Worm (Caenorhabditis elegans) whole organism, early embryonic: ENCODE results near the gene mocs-1.

Experiments used
- B0310.2 ChIP-seq: sonication (generic microtip); optimal IDR thresholded peaks from 2 replicates; lab custom pipeline; 2016; ENCODE audit warnings: mild to moderate bottlenecking, missing genetic modification characterization, missing compliant biosample characterization
- F13C5.2 ChIP-seq: sonication (generic microtip); optimal IDR thresholded peaks from 2 replicates; lab custom pipeline; 2017; ENCODE audit warnings: mild to moderate bottlenecking, missing genetic modification characterization, inconsistent platforms, missing compliant biosample characterization
- aly-1 ChIP-seq: sonication (generic microtip); optimal IDR thresholded peaks from 2 replicates; lab custom pipeline; 2016; ENCODE audit warnings: missing genetic modification characterization, missing compliant biosample characterization
- ama-1 ChIP-seq: fragments of 150-350 bp; optimal IDR thresholded peaks from 2 replicates; lab custom pipeline; 2014
- ceh-13 ChIP-seq: fragments of 200-800 bp; sonication (Bioruptor generic); optimal IDR thresholded peaks from 2 replicates; lab custom pipeline; 2018; ENCODE audit warnings: mild to moderate bottlenecking, missing genetic modification characterization, missing compliant biosample characterization
- ceh-36 ChIP-seq: sonication (generic microtip); optimal IDR thresholded peaks from 2 replicates; lab custom pipeline; 2016; ENCODE audit warnings: missing genetic modification characterization, inconsistent platforms, missing compliant biosample characterization
- ets-7 ChIP-seq: sonication (generic microtip); optimal IDR thresholded peaks from 2 replicates; lab custom pipeline; 2016; ENCODE audit warnings: missing genotype, missing genetic modification characterization, missing compliant biosample characterization
- flt-1 ChIP-seq: fragments of 200-800 bp; sonication (Bioruptor generic); IDR thresholded peaks from 2 replicates; pipeline ENCODE4 v1.3.6; 2022; ENCODE audit warnings: missing genetic modification characterization, missing compliant biosample characterization
- hmbx-1 ChIP-seq: sonication (generic microtip); optimal IDR thresholded peaks from 2 replicates; lab custom pipeline; 2016; ENCODE audit warnings: mild to moderate bottlenecking, missing genetic modification characterization, missing compliant biosample characterization
- hmg-4 ChIP-seq: fragments of 200-800 bp; sonication (Bioruptor generic); optimal IDR thresholded peaks from 2 replicates; lab custom pipeline; 2018; ENCODE audit warnings: mild to moderate bottlenecking, missing genetic modification characterization, missing compliant biosample characterization
- hnd-1 ChIP-seq: sonication (generic microtip); optimal IDR thresholded peaks from 2 replicates; lab custom pipeline; 2016; ENCODE audit warnings: missing genetic modification characterization, missing compliant biosample characterization
- pes-1 ChIP-seq: fragments of 200-800 bp; sonication (Bioruptor generic); IDR thresholded peaks from 2 replicates; pipeline ENCODE4 v1.3.6; 2022; ENCODE audit warnings: missing genetic modification reagents, missing genetic modification characterization, missing compliant biosample characterization
- scrt-1 ChIP-seq: fragments of 200-800 bp; sonication (Bioruptor generic); IDR thresholded peaks from 2 replicates; pipeline ENCODE4 v1.3.6; 2022; ENCODE audit warnings: missing genetic modification characterization, missing compliant biosample characterization
- sea-1 ChIP-seq: fragments of 200-800 bp; sonication (Bioruptor generic); conservative IDR thresholded peaks from 2 replicates; pipeline ENCODE4 v1.3.6; 2022; ENCODE audit warnings: missing genetic modification characterization, missing compliant biosample characterization
- tbx-11 ChIP-seq: fragments of 200-800 bp; sonication (Bioruptor generic); IDR thresholded peaks from 2 replicates; pipeline ENCODE4 v1.3.6; 2022; ENCODE audit warnings: missing genetic modification characterization, missing compliant biosample characterization
- tbx-37 ChIP-seq: fragments of 200-800 bp; sonication (Bioruptor generic); conservative IDR thresholded peaks from 2 replicates; pipeline ENCODE4 v1.3.6; 2022; ENCODE audit warnings: missing genetic modification reagents, missing genetic modification characterization, missing compliant biosample characterization
- tra-4 ChIP-seq: sonication (generic microtip); optimal IDR thresholded peaks from 2 replicates; lab custom pipeline; 2017; ENCODE audit warnings: missing genetic modification characterization, missing compliant biosample characterization

mocs-1 gene

DNA sequence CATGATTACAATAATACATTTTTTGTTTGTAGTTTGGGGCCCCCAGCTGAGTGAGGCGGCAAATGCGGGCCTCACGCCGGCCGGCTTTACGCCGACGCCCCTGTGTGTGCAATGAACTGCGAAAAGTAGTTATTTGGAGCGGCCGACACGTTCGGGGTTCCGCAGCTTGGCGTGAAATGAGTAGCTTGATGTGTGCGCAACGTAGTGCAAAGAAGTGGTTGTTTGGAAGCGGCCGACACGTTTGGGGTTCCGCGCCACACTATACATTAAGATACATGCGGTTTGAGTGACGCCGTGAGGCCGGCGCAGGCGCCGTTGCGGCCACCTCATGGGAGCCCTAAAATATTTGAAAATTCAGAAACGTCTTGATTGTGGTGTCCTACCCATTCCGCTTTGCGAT is 28.1 kb upstream of the mocs-1 start:
- TF ChIP-seq ceh-13 (GFP tag; lab: Kevin White, UChicago) (no peak), F13C5.2 (tag; lab: Kevin White, UChicago) (no peak), ama-1 (lab: Kevin White, UChicago) (no peak), tbx-37 (GFP tag; lab: Robert Waterston, UW) (no peak), pes-1 (GFP tag; lab: Robert Waterston, UW) (no peak), hmg-4 (no peak), ets-7 (tag; lab: Kevin White, UChicago) (no peak), tra-4 (tag; lab: Kevin White, UChicago) (no peak)

DNA sequence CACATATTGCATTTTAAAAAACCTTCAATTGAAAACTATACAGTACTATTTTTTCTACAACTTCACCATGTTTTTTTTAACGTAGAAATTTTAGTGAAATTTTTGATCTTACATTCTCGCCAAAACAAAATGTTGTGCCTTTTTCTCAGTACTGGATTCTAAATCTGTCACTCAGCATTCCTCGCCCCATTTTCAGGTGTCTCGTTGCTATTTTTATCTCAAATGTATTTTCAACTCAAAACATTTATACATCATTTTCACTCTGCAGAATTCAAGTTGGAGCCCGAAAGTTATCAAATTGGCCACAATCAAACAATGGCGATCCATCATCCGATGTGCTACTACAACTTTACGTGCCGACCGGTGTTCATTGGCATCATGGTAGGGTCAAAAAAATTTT is 25.4 kb upstream of the mocs-1 start, which contains the start of gene sprr-1:
sprr-1 (plus strand) TSS at position 269 of the 400 bp plus-strand sequence.
- no peak for TF ChIP-seq hmg-4
- no peak for TF ChIP-seq scrt-1
- no peak for TF ChIP-seq hmbx-1 (tag; lab: Kevin White, UChicago)
- TF ChIP-seq tbx-37 (GFP tag; lab: Robert Waterston, UW) = no peak

ce11 chrX:15465050-15465449 is 24.5 kb upstream of the mocs-1 start:
- TF ChIP-seq ets-7 (tag; lab: Kevin White, UChicago) (no peak), F13C5.2 (tag; lab: Kevin White, UChicago) (no peak), tbx-11 (GFP tag; lab: Robert Waterston, UW) (no peak)

DNA sequence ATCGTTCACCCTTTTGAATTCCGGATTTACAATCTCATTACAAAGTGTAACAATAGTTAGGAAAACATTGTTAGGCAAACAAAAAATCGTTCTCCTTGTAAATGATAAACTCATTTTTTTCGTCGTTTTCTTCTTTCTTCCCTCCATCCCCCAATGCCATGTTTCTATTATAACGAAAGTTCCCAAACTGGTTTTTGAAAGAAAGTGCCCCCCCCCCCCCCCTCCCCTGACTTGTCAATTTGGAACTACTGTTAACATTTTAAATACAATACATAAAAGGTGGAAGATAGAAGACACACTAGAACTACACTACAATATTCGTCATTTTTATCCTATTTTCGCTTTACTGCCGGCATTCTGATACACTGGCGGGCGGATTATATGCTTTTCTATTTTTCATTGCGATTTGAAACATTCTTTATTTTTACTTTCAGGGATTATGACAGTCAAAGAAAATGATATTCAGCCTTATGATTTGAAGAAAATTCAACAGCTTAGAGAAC is 5.7 kb upstream of the mocs-1 start, which contains the start of gene R03A10.5:
R03A10.5 (plus strand) TSS at position 431 of the 503 bp plus-strand sequence.
- TF ChIP-seq B0310.2 (no peak), hnd-1 (no peak), hmg-4 (no peak), ets-7 (tag; lab: Kevin White, UChicago) (no peak), ceh-13 (GFP tag; lab: Kevin White, UChicago) (no peak), scrt-1 (no peak), ama-1 (lab: Kevin White, UChicago) (no peak), tbx-37 (GFP tag; lab: Robert Waterston, UW) (no peak), F13C5.2 (tag; lab: Kevin White, UChicago) (no peak)

- TF ChIP-seq ama-1 (lab: Kevin White, UChicago) (no peak), hmbx-1 (tag; lab: Kevin White, UChicago) (no peak), tra-4 (tag; lab: Kevin White, UChicago) (no peak), F13C5.2 (tag; lab: Kevin White, UChicago) (no peak), hnd-1 (no peak), aly-1 (no peak), B0310.2 (no peak), pes-1 (GFP tag; lab: Robert Waterston, UW) (no peak), tbx-11 (GFP tag; lab: Robert Waterston, UW) (no peak), flt-1 (GFP tag; lab: Robert Waterston, UW) (no peak), sea-1 (GFP tag; lab: Robert Waterston, UW) (no peak), tbx-37 (GFP tag; lab: Robert Waterston, UW) (no peak), ceh-13 (GFP tag; lab: Kevin White, UChicago) (no peak), ceh-36 (no peak), hmg-4 (no peak), scrt-1 (no peak), ets-7 (tag; lab: Kevin White, UChicago) (no peak)
These were observed 1.1 kb upstream of the mocs-1 start, which contains the start of gene nkat-3 for ce11 chrX:15441686-15442067. Gene nkat-3, plus strand, starts transcription at chrX:15441731.

- TF ChIP-seq pes-1 (GFP tag; lab: Robert Waterston, UW) (no peak), tbx-11 (GFP tag; lab: Robert Waterston, UW) (no peak), hmg-4 (no peak), scrt-1 (no peak), tbx-37 (GFP tag; lab: Robert Waterston, UW) (no peak), flt-1 (GFP tag; lab: Robert Waterston, UW) (no peak), sea-1 (GFP tag; lab: Robert Waterston, UW) (no peak), aly-1 (no peak), ceh-36 (no peak), ceh-13 (GFP tag; lab: Kevin White, UChicago) (no peak), tra-4 (tag; lab: Kevin White, UChicago) (no peak), B0310.2 (no peak), hnd-1 (no peak), ama-1 (lab: Kevin White, UChicago) (no peak), hmbx-1 (tag; lab: Kevin White, UChicago) (no peak)
These were observed 1.8 kb downstream of the mocs-1 start for ce11 chrX:15438768-15439167.

DNA sequence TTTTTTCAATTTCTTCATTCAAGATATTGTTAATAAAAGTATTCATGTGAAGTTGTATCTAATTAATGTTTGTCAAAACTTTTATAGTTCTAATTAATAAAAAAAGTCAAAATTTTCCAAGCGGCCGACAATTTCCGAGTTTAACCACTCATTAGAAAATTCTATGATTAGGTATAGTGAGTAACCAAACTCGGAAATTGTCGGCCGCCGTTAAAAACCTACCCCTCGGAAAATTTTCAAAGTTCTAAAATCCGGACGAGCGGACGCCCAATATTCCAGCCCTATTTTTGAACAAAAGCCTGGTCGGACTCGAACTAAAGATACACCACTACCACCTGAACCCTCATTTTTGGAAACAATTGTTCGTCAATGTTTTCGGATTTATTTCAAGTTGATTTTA is 5.7 kb downstream of the mocs-1 start:
- TF ChIP-seq flt-1 (GFP tag; lab: Robert Waterston, UW) (no peak), hnd-1 (no peak), pes-1 (GFP tag; lab: Robert Waterston, UW) (no peak)

DNA sequence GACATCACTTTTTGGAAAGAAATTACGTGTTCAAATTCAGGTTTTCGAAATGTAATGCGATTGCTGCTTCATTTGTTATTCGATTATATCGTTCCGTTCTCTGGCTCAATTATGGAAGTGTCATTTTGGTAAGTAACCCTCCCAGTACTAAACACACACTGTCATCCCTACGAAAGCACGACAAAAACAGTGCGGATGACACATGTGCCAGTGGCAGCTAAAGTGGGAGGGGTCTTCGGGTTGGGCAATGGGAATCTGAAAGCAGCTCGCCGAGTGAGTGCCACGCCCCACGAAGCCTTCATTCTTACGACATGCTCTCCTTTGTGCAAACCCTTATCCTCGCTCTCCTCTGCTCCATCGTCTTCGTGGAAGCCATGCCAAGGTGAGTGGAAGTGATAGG is 7.1 kb downstream of the mocs-1 start, which contains the start of gene flp-32:
flp-32 (plus strand) TSS at position 301 of the 400 bp plus-strand sequence.
- TF ChIP-seq hmg-4 (no peak), ceh-36 (no peak), sea-1 (GFP tag; lab: Robert Waterston, UW) (no peak), B0310.2 (no peak), ets-7 (tag; lab: Kevin White, UChicago) (no peak), hmbx-1 (tag; lab: Kevin White, UChicago) (no peak), flt-1 (GFP tag; lab: Robert Waterston, UW) (no peak), tbx-11 (GFP tag; lab: Robert Waterston, UW) (no peak), aly-1 (no peak), ama-1 (lab: Kevin White, UChicago) (no peak), hnd-1 (no peak)
